Fruit fly (Drosophila melanogaster) whole organism, embryonic: ENCODE data around the gene Sap130.

Experiments used
- CG14050 ChIP-seq: fragments of 200-800 bp; sonication (Bioruptor generic); IDR thresholded peaks from 3 replicates; pipeline ENCODE4 v1.3.6; 2022; ENCODE audit warnings: missing biosample characterization, missing genetic modification characterization
- gsb-n ChIP-seq: fragments of 200-800 bp; sonication (Bioruptor generic); optimal IDR thresholded peaks from 3 replicates; lab custom pipeline; 2018; ENCODE audit warnings: missing biosample characterization, mild to moderate bottlenecking, missing genetic modification characterization

- no peak for TF ChIP-seq CG14050 (GFP tag; lab: Robert Waterston, UW)
- TF ChIP-seq gsb-n, result no peak
Measured at dm6 chr3L:12794532-12794931, 11.2 kb upstream of the Sap130 start.
